Worm (Caenorhabditis elegans) whole organism, young adult: ENCODE data around the gene F41H10.5.

Experiments used
- C17E4.6 ChIP-seq: fragments of 200-800 bp; sonication (Bioruptor generic); IDR thresholded peaks from 2 replicates; pipeline ENCODE4 v1.3.6; 2022; ENCODE audit warnings: missing genetic modification reagents, missing genetic modification characterization, missing compliant biosample characterization
- F33H1.4 ChIP-seq: fragments of 200-800 bp; sonication (Bioruptor generic); IDR thresholded peaks from 2 replicates; pipeline ENCODE4 v1.3.6; 2022; ENCODE audit warnings: missing genetic modification reagents, missing genetic modification characterization, missing compliant biosample characterization
- F52B5.7 ChIP-seq: sonication (generic microtip); optimal IDR thresholded peaks from 2 replicates; lab custom pipeline; 2016; ENCODE audit warnings: mild to moderate bottlenecking, missing genetic modification characterization, missing compliant biosample characterization
- F55B11.4 ChIP-seq: sonication (generic microtip); optimal IDR thresholded peaks from 2 replicates; lab custom pipeline; 2016; ENCODE audit warnings: missing compliant biosample characterization, missing genetic modification characterization, borderline replicate concordance; ENCODE audit not compliant: insufficient read depth
- K12H6.12 ChIP-seq: fragments of 200-800 bp; sonication (Bioruptor generic); optimal IDR thresholded peaks from 2 replicates; lab custom pipeline; 2018; ENCODE audit warnings: mild to moderate bottlenecking, missing genetic modification characterization, missing compliant biosample characterization
- T07F8.4 ChIP-seq: sonication (generic microtip); optimal IDR thresholded peaks from 2 replicates; lab custom pipeline; 2016; ENCODE audit warnings: mild to moderate bottlenecking, missing genetic modification characterization, moderate library complexity, missing compliant biosample characterization
- T26A5.8 ChIP-seq: sonication (generic microtip); optimal IDR thresholded peaks from 2 replicates; lab custom pipeline; 2016; ENCODE audit warnings: missing genetic modification characterization, missing compliant biosample characterization
- Y53F4B.3 ChIP-seq: fragments of 200-800 bp; sonication (Bioruptor generic); IDR thresholded peaks from 2 replicates; pipeline ENCODE4 v1.3.6; 2022; ENCODE audit warnings: missing genetic modification reagents, missing genetic modification characterization, missing compliant biosample characterization
- Y67H2A.10 ChIP-seq: fragments of 200-800 bp; sonication (Bioruptor generic); conservative IDR thresholded peaks from 2 replicates; pipeline ENCODE4 v1.3.6; 2022; ENCODE audit warnings: missing genetic modification reagents, missing genetic modification characterization, missing compliant biosample characterization
- ZK185.1 ChIP-seq: sonication (generic microtip); optimal IDR thresholded peaks from 2 replicates; lab custom pipeline; 2016; ENCODE audit warnings: mild to moderate bottlenecking, missing genetic modification characterization, missing compliant biosample characterization; ENCODE audit not compliant: poor library complexity, severe bottlenecking
- aptf-3 ChIP-seq: fragments of 200-800 bp; sonication (Bioruptor generic); IDR thresholded peaks from 2 replicates; pipeline ENCODE4 v1.3.6; 2022; ENCODE audit warnings: missing genetic modification characterization, missing compliant biosample characterization
- atf-7 ChIP-seq: sonication (generic microtip); optimal IDR thresholded peaks from 2 replicates; lab custom pipeline; 2017; ENCODE audit warnings: mild to moderate bottlenecking, missing genetic modification characterization, missing compliant biosample characterization
- attf-3 ChIP-seq: fragments of 200-800 bp; sonication (Bioruptor generic); conservative IDR thresholded peaks from 2 replicates; pipeline ENCODE4 v1.3.6; 2022; ENCODE audit warnings: missing genetic modification reagents, missing genetic modification characterization, missing compliant biosample characterization
- ceh-100 ChIP-seq: fragments of 200-800 bp; sonication (Bioruptor generic); IDR thresholded peaks from 2 replicates; pipeline ENCODE4 v1.3.6; 2022; ENCODE audit warnings: missing genetic modification reagents, missing genetic modification characterization, missing compliant biosample characterization
- ceh-27 ChIP-seq: fragments of 200-800 bp; sonication (Bioruptor generic); optimal IDR thresholded peaks from 2 replicates; lab custom pipeline; 2018; ENCODE audit warnings: mild to moderate bottlenecking, missing genetic modification characterization, moderate library complexity, missing compliant biosample characterization
- ceh-79 ChIP-seq: sonication (generic microtip); optimal IDR thresholded peaks from 2 replicates; lab custom pipeline; 2017; ENCODE audit warnings: mild to moderate bottlenecking, missing genetic modification characterization, missing compliant biosample characterization
- dox-1 ChIP-seq: fragments of 200-800 bp; sonication (Bioruptor generic); IDR thresholded peaks from 2 replicates; pipeline ENCODE4 v1.3.6; 2022; ENCODE audit warnings: missing genetic modification reagents, missing genetic modification characterization, missing compliant biosample characterization
- dpl-1 ChIP-seq: fragments of 150-350 bp; optimal IDR thresholded peaks from 2 replicates; lab custom pipeline; 2014; ENCODE audit warnings: missing biosample characterization, missing genetic modification reagents, missing genetic modification characterization
- efl-1 ChIP-seq: fragments of 150-350 bp; optimal IDR thresholded peaks from 2 replicates; lab custom pipeline; 2014; ENCODE audit warnings: missing biosample characterization, missing genetic modification reagents, missing genetic modification characterization
- hmg-1.2 ChIP-seq: fragments of 200-800 bp; sonication (Bioruptor generic); IDR thresholded peaks from 2 replicates; pipeline ENCODE4 v1.3.6; 2022; ENCODE audit warnings: missing genetic modification reagents, missing genetic modification characterization, missing compliant biosample characterization
- hsf-1 ChIP-seq: fragments of 200-800 bp; sonication (Bioruptor generic); IDR thresholded peaks from 2 replicates; pipeline ENCODE4 v1.3.6; 2022; ENCODE audit warnings: missing genetic modification reagents, missing genetic modification characterization, missing compliant biosample characterization
- lag-1 ChIP-seq: fragments of 200-800 bp; sonication (Bioruptor generic); IDR thresholded peaks from 2 replicates; pipeline ENCODE4 v1.3.6; 2022; ENCODE audit warnings: missing genetic modification reagents, missing genetic modification characterization, missing compliant biosample characterization
- mes-4 ChIP-seq: sonication (generic microtip); optimal IDR thresholded peaks from 2 replicates; lab custom pipeline; 2016; ENCODE audit warnings: missing genotype, missing genetic modification characterization, missing compliant biosample characterization
- nfya-1 ChIP-seq: sonication (generic microtip); optimal IDR thresholded peaks from 2 replicates; lab custom pipeline; 2017; ENCODE audit warnings: antibody characterized with exemption, missing compliant biosample characterization, missing genetic modification characterization, borderline replicate concordance; ENCODE audit not compliant: insufficient read depth
- nfya-2 ChIP-seq: fragments of 200-800 bp; sonication (Bioruptor generic); IDR thresholded peaks from 2 replicates; pipeline ENCODE4 v1.3.6; 2022; ENCODE audit warnings: missing genetic modification reagents, missing genetic modification characterization, missing compliant biosample characterization
- nhr-27 ChIP-seq: fragments of 200-800 bp; sonication (Bioruptor generic); optimal IDR thresholded peaks from 2 replicates; lab custom pipeline; 2018; ENCODE audit warnings: mild to moderate bottlenecking, missing genetic modification characterization, moderate library complexity, missing compliant biosample characterization
- rcor-1 ChIP-seq: fragments of 200-800 bp; sonication (Bioruptor generic); IDR thresholded peaks from 2 replicates; pipeline ENCODE4 v1.3.6; 2022; ENCODE audit warnings: missing genetic modification reagents, missing genetic modification characterization, missing compliant biosample characterization
- rec-8 ChIP-seq, 2 experiments: sonication (generic microtip); optimal IDR thresholded peaks; 2 replicates each; lab custom pipeline; 2016; ENCODE audit warnings: mild to moderate bottlenecking in 2 of 2, missing genetic modification characterization in 2 of 2, missing genetic modification reagents in 2 of 2, missing genotype in 2 of 2, missing biosample characterization in 1 of 2, missing compliant biosample characterization in 1 of 2, moderate library complexity in 1 of 2
- repo-1 ChIP-seq: sonication (generic microtip); optimal IDR thresholded peaks from 2 replicates; lab custom pipeline; 2017; ENCODE audit warnings: mild to moderate bottlenecking, missing genetic modification characterization, missing compliant biosample characterization
- sdz-38 ChIP-seq: sonication (generic microtip); optimal IDR thresholded peaks from 2 replicates; lab custom pipeline; 2016; ENCODE audit warnings: missing genotype, missing genetic modification characterization, missing compliant biosample characterization
- sea-2 ChIP-seq: fragments of 200-800 bp; sonication (Bioruptor generic); IDR thresholded peaks from 2 replicates; pipeline ENCODE4 v1.3.6; 2022; ENCODE audit warnings: missing genetic modification characterization, missing compliant biosample characterization
- snpc-4 ChIP-seq, 5 experiments: fragments of 150-350 bp in 1 of 5; sonication (generic microtip) in 4 of 5; optimal IDR thresholded peaks; 2 replicates each; lab custom pipeline; 2014 to 2018; ENCODE audit warnings: missing genetic modification characterization in 5 of 5, missing biosample characterization in 3 of 5, antibody characterized with exemption in 2 of 5, mild to moderate bottlenecking in 2 of 5, missing compliant biosample characterization in 2 of 5, missing genotype in 2 of 5, moderate library complexity in 2 of 5, missing genetic modification reagents in 1 of 5
- xnd-1 ChIP-seq: sonication (generic microtip); optimal IDR thresholded peaks from 2 replicates; lab custom pipeline; 2016; ENCODE audit warnings: missing genotype, missing genetic modification reagents, missing genetic modification characterization, missing compliant biosample characterization
- zfh-2 ChIP-seq: fragments of 200-800 bp; sonication (Bioruptor generic); conservative IDR thresholded peaks from 2 replicates; pipeline ENCODE4 v1.3.6; 2022; ENCODE audit warnings: missing genetic modification reagents, missing genetic modification characterization, missing compliant biosample characterization
- ztf-6 ChIP-seq: fragments of 200-800 bp; sonication (Bioruptor generic); IDR thresholded peaks from 2 replicates; pipeline ENCODE4 v1.3.6; 2022; ENCODE audit warnings: missing genetic modification reagents, missing genetic modification characterization, missing compliant biosample characterization

Gene F41H10.5

ce11 chrIV:5317106-5317505 is 43.6 kb upstream of the F41H10.5 start (continued):
- TF ChIP-seq T07F8.4 (no peak), ztf-6 (no peak), xnd-1 (no peak), Y53F4B.3 (no peak), sdz-38 (tag; lab: Kevin White, UChicago) (no peak), hsf-1 (no peak; the same call in 1 of the 2 replicates), attf-3 (GFP tag; lab: Robert Waterston, UW) (no peak), F55B11.4 (no peak), rcor-1 (GFP tag; lab: Robert Waterston, UW) (peak; percentile 82)

- TF ChIP-seq xnd-1: no peak
- TF ChIP-seq K12H6.12 (tag; lab: Kevin White, UChicago): no peak
- TF ChIP-seq sea-2 (GFP tag; lab: Robert Waterston, UW): no peak
- no peak for TF ChIP-seq ceh-100 (GFP tag; lab: Robert Waterston, UW)
- no peak for TF ChIP-seq repo-1 (tag; lab: Kevin White, UChicago)
- TF ChIP-seq C17E4.6 (GFP tag; lab: Robert Waterston, UW): no peak
- TF ChIP-seq F33H1.4 (GFP tag; lab: Robert Waterston, UW): no peak
- no peak for TF ChIP-seq aptf-3 (GFP tag; lab: Robert Waterston, UW)
- no peak for TF ChIP-seq snpc-4 (GFP tag; optimal IDR thresholded peaks at IDR 0.05; lab: Kevin White, UChicago)
- peak in 1 of 4 experiments; percentile 16 for TF ChIP-seq snpc-4 (tag; optimal IDR thresholded peaks at IDR 0.05; lab: Kevin White, UChicago)
- TF ChIP-seq efl-1 (GFP tag; lab: Kevin White, UChicago): no peak
- peak; percentile 75 for TF ChIP-seq hmg-1.2
- TF ChIP-seq nfya-1 (tag; lab: Kevin White, UChicago): no peak
- TF ChIP-seq hsf-1: no peak
- TF ChIP-seq ceh-79 (tag; lab: Kevin White, UChicago): no peak
Measured at ce11 chrIV:5318835-5319303, 41.8 kb upstream of the F41H10.5 start, which contains the start of gene slc-46A. slc-46A (plus strand) TSS chrIV:5319253.

ce11 chrIV:5326144-5326543 is 34.6 kb upstream of the F41H10.5 start, which contains the start of gene Y4C6B.4:
Y4C6B.4 (plus strand) TSS chrIV:5326444.
- TF ChIP-seq dox-1 (GFP tag; lab: Robert Waterston, UW) (no peak), atf-7 (tag; lab: Kevin White, UChicago) (no peak), ceh-27 (GFP tag; lab: Kevin White, UChicago) (no peak)

ce11 chrIV:5332178-5332577 is 28.5 kb upstream of the F41H10.5 start, which contains the start of gene Y4C6B.3:
Y4C6B.3 (plus strand) TSS chrIV:5332478.
- TF ChIP-seq nhr-27 (tag; lab: Kevin White, UChicago) (no peak), ZK185.1 (tag; lab: Kevin White, UChicago) (no peak), mes-4 (tag; lab: Kevin White, UChicago) (no peak), repo-1 (tag; lab: Kevin White, UChicago) (no peak), Y67H2A.10 (no peak), nfya-1 (tag; lab: Kevin White, UChicago) (no peak), lag-1 (GFP tag; lab: Robert Waterston, UW) (no peak), T26A5.8 (tag; lab: Kevin White, UChicago) (no peak), zfh-2 (GFP tag; lab: Robert Waterston, UW) (no peak), hmg-1.2 (no peak), rec-8 (tag; optimal IDR thresholded peaks at IDR 0.05; lab: Kevin White, UChicago) (no peak), attf-3 (GFP tag; lab: Robert Waterston, UW) (no peak), F52B5.7 (tag; lab: Kevin White, UChicago) (no peak), ceh-100 (GFP tag; lab: Robert Waterston, UW) (no peak), ztf-6 (no peak), nfya-2 (no peak), dpl-1 (GFP tag; lab: Kevin White, UChicago) (no peak)
